Worm (Caenorhabditis elegans) whole organism, L1 larva: Measurements from ENCODE around the gene nhr-145.
A peak's percentile ranks its signal among the peaks of the same experiment; 100 is the strongest.

Source experiments
- C34B4.2 ChIP-seq: sonication (generic microtip); optimal IDR thresholded peaks from 2 replicates; lab custom pipeline; 2017; ENCODE audit warnings: mild to moderate bottlenecking, missing genetic modification characterization, missing compliant biosample characterization
- F16B12.6 ChIP-seq: fragments of 150-350 bp; optimal IDR thresholded peaks from 2 replicates; lab custom pipeline; 2014; ENCODE audit warnings: missing biosample characterization, missing genetic modification characterization
- aha-1 ChIP-seq: fragments of 150-350 bp; optimal IDR thresholded peaks from 2 replicates; lab custom pipeline; 2014; ENCODE audit warnings: missing biosample characterization, missing genetic modification characterization
- aly-2 ChIP-seq: fragments of 150-350 bp; optimal IDR thresholded peaks from 2 replicates; lab custom pipeline; 2014; ENCODE audit warnings: missing biosample characterization, missing genetic modification characterization
- ama-1 ChIP-seq: fragments of 150-350 bp; optimal IDR thresholded peaks from 2 replicates; lab custom pipeline; 2014
- blmp-1 ChIP-seq: fragments of 150-350 bp; optimal IDR thresholded peaks from 2 replicates; lab custom pipeline; 2014; ENCODE audit warnings: missing biosample characterization, missing genetic modification characterization
- ceh-63 ChIP-seq: fragments of 200-800 bp; sonication (Bioruptor generic); optimal IDR thresholded peaks from 2 replicates; lab custom pipeline; 2018; ENCODE audit warnings: mild to moderate bottlenecking, missing genetic modification characterization, missing compliant biosample characterization
- ceh-82 ChIP-seq, 3 experiments: fragments of 150-350 bp in 1 of 3; sonication (generic microtip) in 2 of 3; optimal IDR thresholded peaks; 2 replicates each; lab custom pipeline; 2014 to 2017; ENCODE audit warnings: missing biosample characterization in 3 of 3, missing genetic modification characterization in 3 of 3
- ceh-90 ChIP-seq: sonication (generic microtip); optimal IDR thresholded peaks from 2 replicates; lab custom pipeline; 2016; ENCODE audit warnings: missing genetic modification characterization, missing compliant biosample characterization
- ces-1 ChIP-seq: fragments of 150-350 bp; optimal IDR thresholded peaks from 2 replicates; lab custom pipeline; 2014; ENCODE audit warnings: missing biosample characterization, missing genetic modification reagents, missing genetic modification characterization
- dpl-1 ChIP-seq, 3 experiments: fragments of 150-350 bp in 2 of 3; sonication (generic microtip) in 1 of 3; optimal IDR thresholded peaks; 2 replicates each; lab custom pipeline; 2014 to 2017; ENCODE audit warnings: missing biosample characterization in 3 of 3, missing genetic modification characterization in 3 of 3, missing genetic modification reagents in 3 of 3
- efl-1 ChIP-seq, 4 experiments: fragments of 150-350 bp; optimal IDR thresholded peaks in 3 of 4; peaks in 1 of 4; 1 replicate in 1 of 4; 2 replicates in 3 of 4; lab custom pipeline; 2014; ENCODE audit warnings: missing biosample characterization in 2 of 4, missing genetic modification characterization in 2 of 4, missing genetic modification reagents in 2 of 4
- efl-3 ChIP-seq: fragments of 200-800 bp; sonication (Bioruptor generic); optimal IDR thresholded peaks from 2 replicates; lab custom pipeline; 2018; ENCODE audit warnings: mild to moderate bottlenecking, missing genetic modification characterization, missing compliant biosample characterization
- egl-13 ChIP-seq: sonication (generic microtip); optimal IDR thresholded peaks from 2 replicates; lab custom pipeline; 2016; ENCODE audit warnings: missing genotype, missing genetic modification reagents, missing genetic modification characterization, missing compliant biosample characterization
- egl-27 ChIP-seq, 2 experiments: fragments of 150-350 bp in 1 of 2; sonication (generic microtip); optimal IDR thresholded peaks; 3 replicates each; lab custom pipeline; 2017 to 2018; ENCODE audit warnings: missing biosample characterization in 2 of 2, missing genetic modification characterization in 2 of 2, missing genetic modification reagents in 2 of 2
- elt-2 ChIP-seq: sonication (generic microtip); optimal IDR thresholded peaks from 2 replicates; lab custom pipeline; 2016; ENCODE audit warnings: missing genetic modification characterization, mild to moderate bottlenecking, inconsistent platforms, missing compliant biosample characterization, missing genetic modification reagents
- ets-5 ChIP-seq: fragments of 200-800 bp; sonication (Bioruptor generic); IDR thresholded peaks from 2 replicates; pipeline ENCODE4 v1.3.6; 2022; ENCODE audit warnings: missing genetic modification characterization, missing compliant biosample characterization
- fkh-10 ChIP-seq: sonication (generic microtip); optimal IDR thresholded peaks from 2 replicates; lab custom pipeline; 2017; ENCODE audit warnings: missing biosample characterization, missing genetic modification reagents, missing genetic modification characterization
- fkh-4 ChIP-seq: sonication (generic microtip); optimal IDR thresholded peaks from 2 replicates; lab custom pipeline; 2016; ENCODE audit warnings: missing compliant biosample characterization, missing genetic modification characterization, borderline replicate concordance
- fos-1 ChIP-seq: fragments of 150-350 bp; optimal IDR thresholded peaks from 2 replicates; lab custom pipeline; 2014; ENCODE audit warnings: missing biosample characterization, missing genetic modification characterization
- hlh-17 ChIP-seq: fragments of 200-800 bp; sonication (Bioruptor generic); optimal IDR thresholded peaks from 2 replicates; lab custom pipeline; 2018; ENCODE audit warnings: missing genetic modification characterization, mild to moderate bottlenecking, missing compliant biosample characterization, moderate library complexity, borderline replicate concordance
- hlh-4 ChIP-seq: sonication (generic microtip); optimal IDR thresholded peaks from 2 replicates; lab custom pipeline; 2016; ENCODE audit warnings: mild to moderate bottlenecking, missing genetic modification characterization, missing compliant biosample characterization
- isw-1 ChIP-seq: fragments of 200-800 bp; sonication (Bioruptor generic); IDR thresholded peaks from 2 replicates; pipeline ENCODE4 v1.3.6; 2022; ENCODE audit warnings: missing genetic modification characterization, missing compliant biosample characterization
- jun-1 ChIP-seq: fragments of 150-350 bp; optimal IDR thresholded peaks from 2 replicates; lab custom pipeline; 2014; ENCODE audit warnings: missing biosample characterization, missing genetic modification reagents, missing genetic modification characterization
- lin-13 ChIP-seq: fragments of 150-350 bp; optimal IDR thresholded peaks from 2 replicates; lab custom pipeline; 2014; ENCODE audit warnings: missing biosample characterization, missing genetic modification reagents, missing genetic modification characterization
- lin-14 ChIP-seq: fragments of 200-800 bp; sonication (Bioruptor generic); optimal IDR thresholded peaks from 2 replicates; lab custom pipeline; 2018; ENCODE audit warnings: mild to moderate bottlenecking, missing genetic modification characterization, moderate library complexity, missing compliant biosample characterization
- lin-35 ChIP-seq, 2 experiments: fragments of 150-350 bp; optimal IDR thresholded peaks; 2 replicates each; lab custom pipeline; 2014; ENCODE audit warnings: missing biosample characterization in 2 of 2, missing genetic modification characterization in 2 of 2, missing genetic modification reagents in 2 of 2
- lin-39 ChIP-seq: fragments of 150-350 bp; optimal IDR thresholded peaks from 2 replicates; lab custom pipeline; 2014; ENCODE audit warnings: missing biosample characterization, missing genetic modification reagents, missing genetic modification characterization
- lir-3 ChIP-seq: sonication (generic microtip); optimal IDR thresholded peaks from 2 replicates; lab custom pipeline; 2016; ENCODE audit warnings: mild to moderate bottlenecking, missing genetic modification characterization, moderate library complexity, missing compliant biosample characterization; ENCODE audit not compliant: poor library complexity
- lsy-2 ChIP-seq, 2 experiments: fragments of 150-350 bp; optimal IDR thresholded peaks; 2 replicates each; lab custom pipeline; 2014; ENCODE audit warnings: missing biosample characterization in 2 of 2, missing genetic modification characterization in 2 of 2
- mab-9 ChIP-seq: fragments of 200-800 bp; sonication (Bioruptor generic); IDR thresholded peaks from 2 replicates; pipeline ENCODE4 v1.3.6; 2022; ENCODE audit warnings: missing genetic modification reagents, missing genetic modification characterization, missing compliant biosample characterization
- mdl-1 ChIP-seq, 2 experiments: fragments of 150-350 bp; optimal IDR thresholded peaks; 2 replicates each; lab custom pipeline; 2014 to 2017; ENCODE audit warnings: missing biosample characterization in 2 of 2, missing genetic modification characterization in 2 of 2, inconsistent platforms in 1 of 2
- mep-1 ChIP-seq: fragments of 150-350 bp; optimal IDR thresholded peaks from 2 replicates; lab custom pipeline; 2014; ENCODE audit warnings: missing biosample characterization, missing genetic modification characterization
- nhr-11 ChIP-seq: fragments of 150-350 bp; optimal IDR thresholded peaks from 2 replicates; lab custom pipeline; 2014; ENCODE audit warnings: missing biosample characterization, missing genetic modification characterization
- nhr-20 ChIP-seq: sonication (generic microtip); optimal IDR thresholded peaks from 2 replicates; lab custom pipeline; 2016; ENCODE audit warnings: mild to moderate bottlenecking, missing genetic modification characterization, missing compliant biosample characterization
- nhr-28 ChIP-seq: fragments of 150-350 bp; optimal IDR thresholded peaks from 2 replicates; lab custom pipeline; 2014; ENCODE audit warnings: missing biosample characterization, missing genetic modification characterization
- nhr-47 ChIP-seq: sonication (generic microtip); optimal IDR thresholded peaks from 2 replicates; lab custom pipeline; 2016; ENCODE audit warnings: mild to moderate bottlenecking, missing genetic modification characterization, moderate library complexity, missing compliant biosample characterization
- nhr-85 ChIP-seq: sonication (generic microtip); peaks from one replicate; lab custom pipeline; 2016; ENCODE audit warnings: missing genetic modification characterization, inconsistent platforms, missing compliant biosample characterization
- pag-3 ChIP-seq: sonication (generic microtip); optimal IDR thresholded peaks from 2 replicates; lab custom pipeline; 2017; ENCODE audit warnings: missing genetic modification characterization, mild to moderate bottlenecking, missing compliant biosample characterization, antibody characterized with exemption, borderline replicate concordance; ENCODE audit not compliant: insufficient read depth
- rnt-1 ChIP-seq: sonication (generic microtip); optimal IDR thresholded peaks from 2 replicates; lab custom pipeline; 2016; ENCODE audit warnings: mild to moderate bottlenecking, missing genetic modification characterization, moderate library complexity, missing compliant biosample characterization
- snpc-4 ChIP-seq: fragments of 150-350 bp; optimal IDR thresholded peaks from 2 replicates; lab custom pipeline; 2014; ENCODE audit warnings: missing biosample characterization, missing genetic modification characterization
- snu-23 ChIP-seq: sonication (generic microtip); optimal IDR thresholded peaks from 2 replicates; lab custom pipeline; 2016; ENCODE audit warnings: missing genetic modification characterization, missing compliant biosample characterization
- sptf-1 ChIP-seq: fragments of 150-350 bp; optimal IDR thresholded peaks from 2 replicates; lab custom pipeline; 2014; ENCODE audit warnings: missing biosample characterization, missing genetic modification characterization
- tbx-2 ChIP-seq: sonication (generic microtip); optimal IDR thresholded peaks from 2 replicates; lab custom pipeline; 2016; ENCODE audit warnings: missing genetic modification characterization, missing compliant biosample characterization
- unc-62 ChIP-seq: fragments of 150-350 bp; optimal IDR thresholded peaks from 2 replicates; lab custom pipeline; 2014; ENCODE audit warnings: missing biosample characterization, missing genetic modification reagents, missing genetic modification characterization
- unc-98 ChIP-seq: fragments of 200-800 bp; sonication (Bioruptor generic); IDR thresholded peaks from 2 replicates; pipeline ENCODE4 v1.3.6; 2022; ENCODE audit warnings: missing genetic modification characterization, missing compliant biosample characterization
- xbp-1 ChIP-seq: sonication (generic microtip); optimal IDR thresholded peaks from 2 replicates; lab custom pipeline; 2016; ENCODE audit warnings: missing genetic modification characterization, missing compliant biosample characterization
- zag-1 ChIP-seq: fragments of 150-350 bp; optimal IDR thresholded peaks from 2 replicates; lab custom pipeline; 2014; ENCODE audit warnings: missing biosample characterization, missing genetic modification characterization
- ztf-4 ChIP-seq: fragments of 150-350 bp; optimal IDR thresholded peaks from 2 replicates; lab custom pipeline; 2014; ENCODE audit warnings: missing biosample characterization, missing genetic modification characterization

The nhr-145 gene

ce11 chrV:19124586-19124985 is 37.1 kb downstream of the nhr-145 start, which contains the start of gene bed-1:
Gene bed-1, minus strand, starts transcription at chrV:19124922.
- TF ChIP-seq efl-1 (optimal IDR thresholded peaks at IDR 0.05; lab: Kevin White, UChicago) (no peak), efl-1 (GFP tag; optimal IDR thresholded peaks at IDR 0.05 in 1 of 2; lab: Kevin White, UChicago) (peak in 1 of 2 experiments; percentile 89), mep-1 (tag; lab: Kevin White, UChicago) (no peak)

DNA sequence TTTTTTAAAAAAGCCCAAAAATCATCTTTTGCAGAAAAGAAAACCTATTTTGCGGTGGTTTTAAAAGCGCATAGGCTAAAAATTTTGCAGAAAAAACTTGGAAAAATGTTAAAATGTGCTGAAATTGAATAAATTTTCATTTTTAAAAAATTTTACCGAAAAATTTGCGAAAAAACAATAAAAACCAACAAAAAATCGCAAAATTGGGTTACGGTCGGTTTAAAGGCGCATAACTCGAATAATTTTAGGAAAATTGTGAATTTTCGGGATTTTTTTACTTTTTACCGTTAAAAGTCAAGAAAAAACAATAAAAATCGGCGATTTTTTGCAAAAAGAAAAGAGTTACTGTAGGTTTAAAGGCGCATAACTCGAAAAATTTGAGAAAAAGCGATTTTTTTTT is 37.7 kb downstream of the nhr-145 start:
- no peak for TF ChIP-seq nhr-47 (tag; lab: Kevin White, UChicago)
- no peak for TF ChIP-seq xbp-1
- no peak for TF ChIP-seq F16B12.6
- no peak for TF ChIP-seq fkh-10 (GFP tag; lab: Kevin White, UChicago)
- TF ChIP-seq egl-13 (tag; lab: Kevin White, UChicago): no peak

DNA sequence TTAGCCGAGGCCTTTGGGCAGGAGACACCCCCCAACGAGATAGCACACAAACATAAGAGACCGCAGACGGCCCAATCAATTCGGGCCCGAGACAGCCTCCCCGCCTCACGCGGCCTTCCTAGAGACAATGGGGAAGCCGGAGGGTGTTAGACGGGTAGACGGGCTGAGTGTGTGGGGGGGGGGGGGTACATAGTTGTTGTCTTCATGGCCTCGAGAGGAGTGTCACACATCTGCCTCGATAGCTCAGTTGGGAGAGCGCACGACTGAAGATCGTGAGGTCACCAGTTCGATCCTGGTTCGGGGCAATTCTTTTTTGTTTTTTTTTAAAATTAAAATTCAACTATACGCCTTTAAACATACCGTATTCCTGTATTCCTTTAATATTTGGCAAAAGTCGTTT is 38.3 kb downstream of the nhr-145 start:
- TF ChIP-seq aly-2 (tag; lab: Kevin White, UChicago) (no peak), ama-1 (lab: Kevin White, UChicago) (no peak), lin-14 (no peak), ztf-4 (no peak), nhr-20 (tag; lab: Kevin White, UChicago) (peak; percentile 48), zag-1 (no peak), ceh-63 (GFP tag; lab: Kevin White, UChicago) (no peak), lin-39 (tag; lab: Kevin White, UChicago) (no peak), rnt-1 (tag; lab: Kevin White, UChicago) (no peak), mep-1 (tag; lab: Kevin White, UChicago) (peak; percentile 50), lin-35 (GFP tag; optimal IDR thresholded peaks at IDR 0.05; lab: Kevin White, UChicago) (peak; percentile 35 to 59), lir-3 (tag; lab: Kevin White, UChicago) (no peak), jun-1 (tag; lab: Kevin White, UChicago) (peak; percentile 39), efl-3 (no peak), mab-9 (GFP tag; lab: Robert Waterston, UW) (peak; percentile 63), nhr-28 (no peak), fos-1 (peak; percentile 1), unc-62 (GFP tag; lab: Kevin White, UChicago) (no peak), snpc-4 (peak; percentile 46), ceh-82 (tag; optimal IDR thresholded peaks at IDR 0.05; lab: Kevin White, UChicago) (peak; percentile 32 to 44 (median 33)), fkh-4 (tag; lab: Kevin White, UChicago) (peak; percentile 13), fkh-10 (GFP tag; lab: Kevin White, UChicago) (no peak), lin-13 (GFP tag; lab: Kevin White, UChicago) (no peak), blmp-1 (tag; lab: Kevin White, UChicago) (no peak), ces-1 (GFP tag; lab: Kevin White, UChicago) (no peak), pag-3 (tag; lab: Kevin White, UChicago) (no peak), C34B4.2 (tag; lab: Kevin White, UChicago) (no peak), mdl-1 (tag; optimal IDR thresholded peaks at IDR 0.05; lab: Kevin White, UChicago) (peak in 1 of 2 experiments; percentile 53), tbx-2 (tag; lab: Kevin White, UChicago) (peak; percentile 51), elt-2 (no peak), aha-1 (tag; lab: Kevin White, UChicago) (no peak), ceh-90 (tag; lab: Kevin White, UChicago) (no peak), nhr-11 (tag; lab: Kevin White, UChicago) (no peak), dpl-1 (GFP tag; optimal IDR thresholded peaks at IDR 0.05; lab: Kevin White, UChicago) (peak; percentile 10 to 46 (median 32)), egl-27 (tag; optimal IDR thresholded peaks at IDR 0.05; lab: Kevin White, UChicago) (no peak), unc-98 (GFP tag; lab: Robert Waterston, UW) (no peak), sptf-1 (no peak), snu-23 (GFP tag; lab: Kevin White, UChicago) (peak; percentile 67), ets-5 (no peak), F16B12.6 (no peak), hlh-4 (tag; lab: Kevin White, UChicago) (no peak), hlh-17 (GFP tag; lab: Kevin White, UChicago) (no peak), isw-1 (GFP tag; lab: Robert Waterston, UW) (peak; percentile 59), lsy-2 (tag; optimal IDR thresholded peaks at IDR 0.05; lab: Kevin White, UChicago) (peak; percentile 59 to 61), nhr-85 (peak; percentile 83)
